Fruit fly (Drosophila melanogaster): Measurements from ENCODE around the gene Rpn12R.

The Rpn12R gene

dm6 chr3L:15013957-15014692 is 28.2 kb downstream of the Rpn12R start, which contains the start of gene Reck (continued):
- TF ChIP-seq Usf (GFP tag; optimal IDR thresholded peaks at IDR 0.05) (no peak), slp2 (GFP tag; optimal IDR thresholded peaks at IDR 0.05) (peak; percentile 35), CG13287 (GFP tag; IDR thresholded peaks at IDR 0.05; ENCODE audit: partially characterized antibody) (no peak), CG2129 (GFP tag; IDR thresholded peaks at IDR 0.05; ENCODE audit: partially characterized antibody) (no peak), CG17361 (GFP tag; IDR thresholded peaks at IDR 0.05) (peak; percentile 77), CG10321 (GFP tag; IDR thresholded peaks at IDR 0.05) (peak; percentile 59; the same call in 1 of the 2 replicates), CG17186 (GFP tag; optimal IDR thresholded peaks at IDR 0.05) (no peak), CG6813 (GFP tag; optimal IDR thresholded peaks at IDR 0.05) (peak; percentile 86), zfh2 (GFP tag; optimal IDR thresholded peaks at IDR 0.05) (no peak), CG4424 (GFP tag; optimal IDR thresholded peaks at IDR 0.05) (peak; percentile 91), cas (GFP tag; IDR thresholded peaks at IDR 0.05) (peak; percentile 60; the same call in 1 of the 2 replicates), bsh (GFP tag; optimal IDR thresholded peaks at IDR 0.05) (peak; percentile 77 to 89), Stat92E (GFP tag; optimal IDR thresholded peaks at IDR 0.05) (peak in 1 of 3 experiments; percentile 27), fd96Cb (tag; optimal IDR thresholded peaks at IDR 0.05) (peak; percentile 88), cato (GFP tag; optimal IDR thresholded peaks at IDR 0.05; ENCODE audit: borderline replicate concordance) (peak; percentile 43), CG4404 (GFP tag; IDR thresholded peaks at IDR 0.05) (no peak), chinmo (GFP tag; IDR thresholded peaks at IDR 0.05; ENCODE audit: partially characterized antibody) (no peak), CG10543 (GFP tag; optimal IDR thresholded peaks at IDR 0.05) (peak; percentile 52), CG9437 (GFP tag; optimal IDR thresholded peaks at IDR 0.05) (peak; percentile 62), CG11247 (GFP tag; IDR thresholded peaks at IDR 0.05) (peak; percentile 73), ssp (GFP tag; IDR thresholded peaks at IDR 0.05) (peak; percentile 39; the same call in 1 of the 2 replicates), Meics (GFP tag; optimal IDR thresholded peaks at IDR 0.05) (peak; percentile 83), HmgD (GFP tag; optimal IDR thresholded peaks at IDR 0.05) (no peak), Vsx1 (GFP tag; optimal IDR thresholded peaks at IDR 0.05) (peak; percentile 60), Rfx (GFP tag; IDR thresholded peaks at IDR 0.05) (peak; percentile 76), tio (GFP tag; optimal IDR thresholded peaks at IDR 0.05) (peak; percentile 83), ind (GFP tag; optimal IDR thresholded peaks at IDR 0.05) (peak; percentile 81), CG12236 (GFP tag; optimal IDR thresholded peaks at IDR 0.05) (no peak), CG8089 (GFP tag; optimal IDR thresholded peaks at IDR 0.05) (peak; percentile 44), CG12391 (tag; optimal IDR thresholded peaks at IDR 0.05) (peak; percentile 90), CG31441 (GFP tag; IDR thresholded peaks at IDR 0.05) (peak; percentile 90), CG13424 (tag; optimal IDR thresholded peaks at IDR 0.05) (peak; percentile 81), CG2202 (tag; optimal IDR thresholded peaks at IDR 0.05) (peak; percentile 71), sr (GFP tag; IDR thresholded peaks at IDR 0.05) (peak; percentile 41; the same call in 1 of the 3 replicates), row (GFP tag; IDR thresholded peaks at IDR 0.05) (peak; percentile 79), wek (GFP tag; optimal IDR thresholded peaks at IDR 0.05) (no peak), Nf-YB (GFP tag; optimal IDR thresholded peaks at IDR 0.05) (peak; percentile 65), NK7.1 (GFP tag; optimal IDR thresholded peaks at IDR 0.05) (peak; percentile 16), disco-r (GFP tag; optimal IDR thresholded peaks at IDR 0.05) (no peak), CG8388 (GFP tag; optimal IDR thresholded peaks at IDR 0.05) (peak; percentile 88), ranshi (GFP tag; IDR thresholded peaks at IDR 0.05) (peak; percentile 83), Trl (optimal IDR thresholded peaks at IDR 0.05) (no peak), Trl (GFP tag; optimal IDR thresholded peaks at IDR 0.05) (peak; percentile 48), CG11723 (GFP tag; optimal IDR thresholded peaks at IDR 0.05) (peak; percentile 50), CG16813 (GFP tag; IDR thresholded peaks at IDR 0.05; ENCODE audit: partially characterized antibody) (no peak), CG14441 (GFP tag; IDR thresholded peaks at IDR 0.05) (peak; percentile 81), CG7928 (GFP tag; optimal IDR thresholded peaks at IDR 0.05) (peak; percentile 5), CG1832 (GFP tag; optimal IDR thresholded peaks at IDR 0.05) (no peak), Tbp (GFP tag; optimal IDR thresholded peaks at IDR 0.05) (no peak)
